Fruit fly (Drosophila melanogaster) S2 (cell line): Measurements from ENCODE around the gene Doc1.

ENCODE experiments used
- CG8478 ChIP-seq: fragments of >200 bp; optimal IDR thresholded peaks from 2 replicates; lab custom pipeline; 2018
- CTCF ChIP-seq, 2 experiments: fragments of >200 bp; optimal IDR thresholded peaks; 2 replicates each; lab custom pipeline; 2018

The Doc1 gene

DNA sequence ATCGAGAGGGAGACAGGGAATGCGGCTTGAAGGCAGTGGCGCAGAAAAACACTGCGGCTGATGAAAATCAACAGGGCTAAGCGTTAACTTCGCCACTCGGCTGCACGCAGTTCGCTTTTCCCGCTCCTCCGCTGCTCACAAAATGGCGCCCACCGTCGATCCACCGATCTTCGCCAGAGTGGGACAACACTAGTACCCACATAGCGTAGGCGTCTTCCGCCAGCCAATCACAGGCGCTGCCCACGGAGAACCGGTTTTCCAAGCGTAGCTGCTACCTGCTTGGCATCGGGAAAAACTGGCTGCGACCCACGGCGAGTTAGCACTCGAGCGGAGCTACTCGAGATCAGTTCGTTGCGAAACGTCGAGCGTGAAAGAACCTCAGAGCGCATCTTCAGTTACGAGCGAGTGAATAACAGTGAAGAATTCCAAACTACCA, at the start of gene Doc1:
Gene Doc1 (plus strand): TSS at position 334 of the 436 bp plus-strand sequence.
- TF ChIP-seq CG8478 (no peak), CTCF (optimal IDR thresholded peaks at IDR 0.05; lab: Kevin White, UChicago) (peak in 1 of 2 experiments; percentile 27)

DNA sequence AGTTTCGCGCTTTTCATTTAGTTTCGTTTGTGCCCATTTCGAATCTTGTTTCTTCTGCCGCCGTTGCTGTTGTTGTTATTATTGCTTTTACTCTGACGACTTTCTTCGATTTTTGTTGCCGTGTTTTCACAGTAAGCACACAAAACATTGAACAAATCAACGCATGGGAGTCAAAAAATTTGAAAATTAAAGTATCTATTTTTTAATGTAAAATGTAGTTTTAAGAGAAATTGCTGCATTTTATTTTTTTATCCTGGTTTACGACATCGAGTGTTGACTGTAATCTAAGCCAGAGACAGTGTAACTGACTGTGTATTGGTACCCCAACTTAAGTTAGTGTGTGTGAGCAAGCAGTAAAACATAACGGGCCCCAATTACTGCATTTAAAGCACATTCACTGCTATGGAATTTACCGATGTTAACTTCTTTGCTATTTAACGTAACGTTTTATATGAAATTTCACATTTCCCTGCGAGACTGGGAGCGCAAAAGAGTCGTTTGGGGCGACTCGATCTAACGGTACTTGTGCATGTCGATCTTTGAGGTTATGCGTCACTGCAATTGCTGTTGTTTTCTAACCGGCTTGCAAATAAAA, 44.9 kb upstream of the Doc1 start:
- TF ChIP-seq CG8478: no peak
- TF ChIP-seq CTCF (optimal IDR thresholded peaks at IDR 0.05; lab: Kevin White, UChicago): no peak

DNA sequence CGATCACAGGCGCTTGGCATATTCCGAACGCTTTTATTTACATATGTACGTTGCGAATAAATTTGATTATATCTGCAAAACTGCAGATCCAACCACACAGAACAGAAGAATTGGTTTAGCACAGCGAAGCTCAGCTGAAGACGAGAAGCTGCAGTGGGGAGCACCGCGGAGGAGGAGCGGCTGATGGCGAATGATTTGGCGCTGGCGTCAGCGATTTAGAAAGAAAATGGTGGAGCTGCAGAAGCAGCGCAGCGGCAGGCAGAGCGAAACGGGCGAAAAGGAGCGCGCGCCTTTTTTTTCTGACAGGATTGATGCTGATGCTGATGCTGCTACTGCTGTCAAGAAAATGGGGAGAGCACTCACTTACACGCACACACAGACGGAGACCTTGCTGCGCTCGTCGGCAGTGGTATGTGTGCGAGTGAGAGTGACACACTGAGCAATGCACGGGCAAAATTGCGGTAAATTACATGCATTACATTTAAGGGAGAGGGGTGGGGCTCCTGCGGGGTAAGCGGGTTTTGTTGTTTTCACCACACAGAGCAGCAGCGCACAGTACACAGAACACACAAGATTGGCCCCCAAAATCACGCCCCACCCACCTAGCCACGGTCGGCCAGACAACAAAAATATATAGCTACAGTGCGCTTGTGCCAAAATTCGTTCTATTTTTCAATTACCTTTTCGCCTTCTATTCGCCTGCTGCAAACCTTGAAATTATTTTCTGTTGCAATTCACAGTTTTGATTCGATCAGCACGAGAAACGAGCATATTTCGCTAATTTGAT, 44.1 kb upstream of the Doc1 start:
- TF ChIP-seq CG8478 (no peak), CTCF (optimal IDR thresholded peaks at IDR 0.05; lab: Kevin White, UChicago) (no peak)

DNA sequence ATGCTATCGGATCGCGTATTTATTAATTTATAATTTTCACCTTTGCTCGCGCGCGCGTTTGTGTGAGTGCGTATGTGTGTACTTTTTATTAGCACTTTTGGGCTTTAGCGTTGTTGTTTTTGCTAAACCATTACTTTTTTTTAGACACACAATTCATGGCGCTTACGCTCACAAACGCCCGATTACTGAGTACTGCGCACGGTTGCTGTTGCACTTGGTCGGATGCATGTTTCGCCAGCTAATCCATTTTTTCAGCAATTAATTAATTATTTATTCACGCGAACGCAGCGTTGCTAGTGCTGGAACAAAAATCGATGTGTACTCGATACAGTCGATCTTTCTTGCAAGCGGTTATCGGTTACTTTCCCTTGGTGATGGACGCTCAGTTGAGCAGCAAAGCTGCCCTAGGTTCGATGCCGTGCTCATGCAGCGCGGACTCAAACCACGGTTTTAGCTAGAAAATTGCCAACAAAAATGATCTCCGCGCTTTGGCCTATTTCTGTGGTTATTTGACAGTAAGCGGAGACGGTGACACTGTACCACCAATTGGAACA, 43.4 kb upstream of the Doc1 start, which contains the start of the genes smg and CG5087:
Gene smg (minus strand): TSS at position 304 of the 554 bp plus-strand sequence.
Gene CG5087 (plus strand): TSS at position 499 of the 554 bp plus-strand sequence.
- TF ChIP-seq CG8478: no peak
- TF ChIP-seq CTCF (optimal IDR thresholded peaks at IDR 0.05; lab: Kevin White, UChicago): peak; percentile 70 to 78

DNA sequence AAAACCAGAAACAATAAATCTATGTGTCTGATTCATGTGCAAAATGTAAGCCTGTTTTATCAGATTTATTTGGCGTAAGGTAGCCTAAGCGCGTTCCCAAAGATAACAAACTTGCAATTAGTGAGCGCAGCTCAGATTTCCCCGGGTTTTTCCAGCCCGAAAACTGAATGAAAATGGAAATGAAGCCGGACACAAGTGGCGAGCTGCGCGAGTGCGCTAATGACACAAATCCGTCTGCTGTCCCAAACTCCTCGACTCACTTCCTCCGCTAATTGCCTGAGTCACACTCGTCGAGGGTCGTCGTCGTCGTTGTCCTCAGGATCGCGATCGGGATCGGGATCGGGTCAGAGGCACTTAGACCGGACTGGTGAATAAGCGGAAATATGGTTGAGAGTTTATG, 38.6 kb upstream of the Doc1 start:
- TF ChIP-seq CTCF (optimal IDR thresholded peaks at IDR 0.05; lab: Kevin White, UChicago) (no peak), CG8478 (no peak)

- no peak for TF ChIP-seq CG8478
- TF ChIP-seq CTCF (optimal IDR thresholded peaks at IDR 0.05; lab: Kevin White, UChicago): no peak
Measured at dm6 chr3L:9003369-9003768, 37.8 kb upstream of the Doc1 start.

dm6 chr3L:9004788-9005246, 36.4 kb upstream of the Doc1 start, which contains the start of gene Doc3:
Gene Doc3, plus strand, starts transcription at chr3L:9005196.
- TF ChIP-seq CTCF (optimal IDR thresholded peaks at IDR 0.05; lab: Kevin White, UChicago) (peak in 1 of 2 experiments; percentile 24), CG8478 (no peak)

DNA sequence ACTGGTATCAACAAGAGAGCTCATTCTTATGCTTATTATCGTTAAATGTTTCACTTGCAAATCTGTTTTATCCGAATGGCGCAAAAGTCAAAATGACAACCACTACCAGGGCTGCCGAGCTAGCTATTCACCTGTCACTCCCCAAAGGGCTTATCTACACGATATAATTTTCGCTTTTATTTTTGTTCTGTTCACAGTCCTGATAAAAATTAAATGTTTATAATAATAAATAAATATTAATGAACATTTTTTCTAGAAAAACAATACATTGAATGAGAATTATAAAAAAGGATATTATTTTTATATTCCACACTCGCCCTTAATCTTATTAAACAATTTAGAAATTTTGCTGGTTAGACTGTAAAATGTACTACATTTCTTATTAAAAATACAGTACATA, 31.4 kb upstream of the Doc1 start, which contains the start of gene CG5194:
Gene CG5194 (minus strand): TSS at position 101 of the 400 bp plus-strand sequence.
- no peak for TF ChIP-seq CTCF (optimal IDR thresholded peaks at IDR 0.05; lab: Kevin White, UChicago)
- TF ChIP-seq CG8478: no peak

DNA sequence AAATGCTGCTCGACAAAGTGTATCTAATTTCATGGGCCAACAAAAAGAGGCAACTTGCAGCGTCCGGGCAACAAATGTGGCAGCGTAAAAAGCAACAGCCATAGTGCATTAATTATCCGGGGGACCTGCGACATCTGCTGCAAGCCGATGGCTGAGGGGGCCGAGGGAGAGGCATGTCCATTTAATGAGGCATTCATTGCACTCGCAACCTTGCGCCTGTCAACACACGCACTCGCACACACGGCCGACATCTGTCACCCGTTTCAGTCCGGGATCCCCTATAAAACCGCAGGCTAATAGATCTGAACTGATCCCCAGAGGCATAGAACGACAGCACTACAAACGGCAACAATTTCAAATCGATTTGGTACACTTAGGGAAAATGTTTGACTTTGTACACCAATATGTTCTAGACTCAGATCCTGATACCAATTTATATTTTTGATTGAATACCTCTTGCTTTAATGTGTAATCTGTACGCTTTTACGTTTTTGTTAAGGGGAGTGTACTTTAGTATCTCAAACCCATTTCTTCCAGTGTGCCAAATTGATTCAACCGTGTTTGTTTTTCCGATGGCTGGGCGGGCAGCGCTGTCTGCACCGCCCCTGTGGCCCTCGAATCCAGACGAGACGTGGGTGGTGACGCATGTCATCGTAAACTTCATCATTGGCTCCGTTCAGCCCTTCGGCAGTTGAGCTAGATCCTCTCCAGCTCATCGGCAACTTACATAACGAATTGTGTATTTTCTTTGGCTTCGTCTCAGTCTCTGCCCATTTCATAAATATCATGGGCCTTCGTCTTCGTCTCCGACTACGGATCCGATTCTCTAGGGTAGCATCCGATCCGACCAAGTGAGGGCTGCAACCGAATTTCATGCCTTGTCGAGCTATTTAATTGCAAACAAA, 29.4 kb upstream of the Doc1 start:
- TF ChIP-seq CTCF (optimal IDR thresholded peaks at IDR 0.05; lab: Kevin White, UChicago): no peak
- no peak for TF ChIP-seq CG8478

DNA sequence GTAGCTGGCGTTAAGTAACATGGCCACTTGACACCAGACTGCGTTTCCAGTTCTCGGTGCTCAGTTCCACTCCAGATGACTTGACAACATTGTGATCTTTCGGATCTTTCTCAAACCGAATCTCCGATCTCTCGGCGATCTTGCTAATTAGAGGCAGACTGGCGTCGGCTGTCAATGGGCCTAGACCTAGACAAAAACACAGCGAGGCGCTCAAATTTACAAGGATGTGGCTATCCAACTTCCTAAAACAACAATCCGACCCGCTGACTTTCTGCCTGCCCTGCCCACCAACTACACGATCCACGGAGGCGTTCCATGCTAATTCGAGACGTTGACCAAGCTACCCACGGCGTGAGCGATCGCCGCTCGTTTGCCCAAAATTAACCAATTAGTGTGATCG, 27.4 kb upstream of the Doc1 start:
- TF ChIP-seq CG8478: no peak
- no peak for TF ChIP-seq CTCF (optimal IDR thresholded peaks at IDR 0.05; lab: Kevin White, UChicago)

- no peak for TF ChIP-seq CG8478
- no peak for TF ChIP-seq CTCF (optimal IDR thresholded peaks at IDR 0.05; lab: Kevin White, UChicago)
Measured at dm6 chr3L:9017414-9017813, 23.8 kb upstream of the Doc1 start.

dm6 chr3L:9019196-9019662, 21.9 kb upstream of the Doc1 start, which contains the start of gene Doc2:
Gene Doc2, minus strand, starts transcription at chr3L:9019246.
- TF ChIP-seq CTCF (optimal IDR thresholded peaks at IDR 0.05; lab: Kevin White, UChicago) (no peak), CG8478 (no peak)

- TF ChIP-seq CG8478 (no peak), CTCF (optimal IDR thresholded peaks at IDR 0.05; lab: Kevin White, UChicago) (no peak)
Measured at dm6 chr3L:9020436-9021370, 20.5 kb upstream of the Doc1 start.
